Worm (Caenorhabditis elegans): ENCODE measurements around the gene F26D11.13.

The F26D11.13 gene

DNA sequence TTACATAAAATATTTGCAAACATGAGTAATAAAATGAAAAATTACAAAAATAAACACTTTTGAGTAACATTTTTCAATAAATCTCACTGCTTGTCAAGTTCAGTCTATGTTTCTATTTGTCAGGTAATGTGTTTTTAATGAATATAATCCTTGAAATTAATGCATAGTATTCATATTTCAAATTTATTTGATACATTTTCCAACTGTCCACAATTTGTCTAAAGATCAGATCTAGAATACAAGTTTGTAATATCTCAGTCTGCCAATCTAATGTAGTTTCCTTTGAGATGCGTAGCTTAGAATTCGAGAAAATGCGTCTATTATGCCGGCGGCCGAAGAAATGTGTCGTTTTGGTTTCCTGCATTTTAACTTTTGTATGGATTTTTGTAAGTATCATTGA lies 10.9 kb downstream of the F26D11.13 start, which contains the start of gene Y97E10B.1:
Gene Y97E10B.1 (plus strand): TSS at position 301 of the 400 bp plus-strand sequence.
- TF ChIP-seq madf-6 (GFP tag; IDR thresholded peaks at IDR 0.05) (no peak), egl-18 (GFP tag; IDR thresholded peaks at IDR 0.05) (no peak), lin-35 (GFP tag; optimal IDR thresholded peaks at IDR 0.05) (no peak), let-526 (GFP tag; IDR thresholded peaks at IDR 0.05) (no peak), tbx-9 (tag; optimal IDR thresholded peaks at IDR 0.05; ENCODE audit: borderline replicate concordance) (no peak), ccch-3 (GFP tag; optimal IDR thresholded peaks at IDR 0.05) (no peak), F37B4.10 (GFP tag; IDR thresholded peaks at IDR 0.05) (no peak), attf-5 (GFP tag; optimal IDR thresholded peaks at IDR 0.05) (no peak), tlf-1 (GFP tag; optimal IDR thresholded peaks at IDR 0.05) (no peak), lir-1 (GFP tag; conservative IDR thresholded peaks at IDR 0.05) (no peak)

ce11 chrV:7940299-7940698 lies 14.2 kb downstream of the F26D11.13 start, which contains the start of gene srt-53:
srt-53 (minus strand) TSS chrV:7940399.
- no peak for TF ChIP-seq ceh-27 (GFP tag; optimal IDR thresholded peaks at IDR 0.05)
- no peak for TF ChIP-seq hrde-1 (tag; optimal IDR thresholded peaks at IDR 0.05; ENCODE audit: borderline replicate concordance)
- TF ChIP-seq hlh-12 (tag; optimal IDR thresholded peaks at IDR 0.05) = no peak
- no peak for TF ChIP-seq lsy-27 (tag; optimal IDR thresholded peaks at IDR 0.05; ENCODE audit: borderline replicate concordance, insufficient read depth)
- no peak for TF ChIP-seq bed-1 (GFP tag; IDR thresholded peaks at IDR 0.05)
- TF ChIP-seq sea-2 (GFP tag; IDR thresholded peaks at IDR 0.05) = no peak
- TF ChIP-seq gei-17 (GFP tag; optimal IDR thresholded peaks at IDR 0.05) = no peak
- no peak for TF ChIP-seq attf-6 (GFP tag; IDR thresholded peaks at IDR 0.05)
- TF ChIP-seq mel-28 (tag; optimal IDR thresholded peaks at IDR 0.05; ENCODE audit: borderline replicate concordance) = no peak
- no peak for TF ChIP-seq Y79H2A.3 (GFP tag; conservative IDR thresholded peaks at IDR 0.05)
- TF ChIP-seq ZK185.1 (tag; optimal IDR thresholded peaks at IDR 0.05; ENCODE audit: poor library complexity, severe bottlenecking) = no peak
- TF ChIP-seq cebp-1 (GFP tag; IDR thresholded peaks at IDR 0.05) = no peak
- TF ChIP-seq cebp-1 (tag; optimal IDR thresholded peaks at IDR 0.05) = no peak
- no peak for TF ChIP-seq mcd-1 (GFP tag; IDR thresholded peaks at IDR 0.05)
- TF ChIP-seq K11D2.4 (GFP tag; IDR thresholded peaks at IDR 0.05) = no peak
- no peak for TF ChIP-seq zfh-2 (GFP tag; conservative IDR thresholded peaks at IDR 0.05)
- TF ChIP-seq nhr-80 (tag; optimal IDR thresholded peaks at IDR 0.05) = no peak
- TF ChIP-seq ztf-18 (tag; optimal IDR thresholded peaks at IDR 0.05) = no peak
- TF ChIP-seq K12H6.12 (tag; optimal IDR thresholded peaks at IDR 0.05) = no peak
- TF ChIP-seq ceh-58 (GFP tag; IDR thresholded peaks at IDR 0.05) = no peak

ce11 chrV:7937152-7937551 lies 17.3 kb downstream of the F26D11.13 start, which contains the start of gene srsx-3:
srsx-3 (minus strand) TSS chrV:7937252.
- TF ChIP-seq ekl-4 (GFP tag; IDR thresholded peaks at IDR 0.05) = no peak
- TF ChIP-seq ceh-27 (GFP tag; optimal IDR thresholded peaks at IDR 0.05) = no peak

DNA sequence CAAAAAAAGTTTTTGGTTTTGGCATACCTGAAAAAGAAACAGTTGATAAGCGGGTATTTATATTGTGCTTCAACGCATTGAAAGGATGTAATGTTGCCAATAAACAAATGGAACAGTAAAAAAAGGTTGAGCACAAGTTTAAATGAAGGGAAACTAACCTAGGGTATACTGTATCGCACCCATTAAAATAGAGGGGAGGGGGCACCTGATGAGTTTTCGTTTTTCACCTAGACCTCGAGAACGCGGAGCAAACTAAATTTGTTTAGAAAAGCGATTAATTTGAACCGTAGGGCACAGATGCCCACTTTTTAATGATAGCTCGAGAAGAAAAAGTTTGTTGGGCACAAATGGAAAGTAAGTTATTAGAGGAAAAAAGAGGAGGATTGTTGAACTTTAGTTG lies 21.5 kb downstream of the F26D11.13 start, which contains the start of gene ncx-10:
Gene ncx-10 (minus strand): TSS at position 101 of the 400 bp plus-strand sequence.
- TF ChIP-seq hrde-1 (tag; optimal IDR thresholded peaks at IDR 0.05; ENCODE audit: borderline replicate concordance) = no peak
- TF ChIP-seq lin-40 (tag; optimal IDR thresholded peaks at IDR 0.05) = no peak
- TF ChIP-seq zfh-2 (GFP tag; conservative IDR thresholded peaks at IDR 0.05) = no peak
- no peak for TF ChIP-seq sptf-2 (GFP tag; optimal IDR thresholded peaks at IDR 0.05)
- no peak for TF ChIP-seq hlh-26 (GFP tag; conservative IDR thresholded peaks at IDR 0.05)
- no peak for TF ChIP-seq ztf-22 (GFP tag; optimal IDR thresholded peaks at IDR 0.05)
- TF ChIP-seq ceh-100 (GFP tag; IDR thresholded peaks at IDR 0.05) = no peak
- no peak for TF ChIP-seq akir-1 (GFP tag; optimal IDR thresholded peaks at IDR 0.05)
- no peak for TF ChIP-seq madf-8 (GFP tag; conservative IDR thresholded peaks at IDR 0.05)
- no peak for TF ChIP-seq dpl-1 (GFP tag; optimal IDR thresholded peaks at IDR 0.05)
- TF ChIP-seq B0035.1 (tag; optimal IDR thresholded peaks at IDR 0.05) = no peak
- TF ChIP-seq bed-1 (GFP tag; IDR thresholded peaks at IDR 0.05) = no peak
- TF ChIP-seq sdz-38 (tag; optimal IDR thresholded peaks at IDR 0.05) = no peak
- TF ChIP-seq F37B4.10 (GFP tag; IDR thresholded peaks at IDR 0.05) = no peak
- TF ChIP-seq egrh-3 (GFP tag; IDR thresholded peaks at IDR 0.05) = no peak
- no peak for TF ChIP-seq ekl-4 (GFP tag; IDR thresholded peaks at IDR 0.05)
- TF ChIP-seq F49E8.2 (tag; optimal IDR thresholded peaks at IDR 0.05; ENCODE audit: insufficient read depth) = no peak
- TF ChIP-seq Y95B8A.8 (GFP tag; IDR thresholded peaks at IDR 0.05) = no peak
- no peak for TF ChIP-seq F57A8.1 (GFP tag; optimal IDR thresholded peaks at IDR 0.05)

Data from whole organism, young adult.